Fruit fly (Drosophila melanogaster) whole organism, embryonic: ENCODE data around the gene Girdin.

Source experiments
- Bdp1 ChIP-seq: fragments of 200-800 bp; sonication (Bioruptor generic); optimal IDR thresholded peaks from 3 replicates; lab custom pipeline; 2016; ENCODE audit warnings: missing biosample characterization, missing genetic modification characterization
- CG1233 ChIP-seq: fragments of 200-800 bp; sonication (Bioruptor generic); optimal IDR thresholded peaks from 4 replicates; lab custom pipeline; 2018; ENCODE audit warnings: missing biosample characterization, mild to moderate bottlenecking, missing genetic modification characterization
- CG13287 ChIP-seq: fragments of 200-800 bp; sonication (Bioruptor generic); IDR thresholded peaks from 2 replicates; pipeline ENCODE4 v1.3.6; 2022; ENCODE audit warnings: missing biosample characterization, missing genetic modification characterization; ENCODE audit not compliant: partially characterized antibody
- CG14441 ChIP-seq: fragments of 200-800 bp; sonication (Bioruptor generic); IDR thresholded peaks from 2 replicates; pipeline ENCODE4 v1.3.6; 2022; ENCODE audit warnings: missing biosample characterization, missing genetic modification characterization
- CG17359 ChIP-seq: fragments of 200-800 bp; sonication (Bioruptor generic); optimal IDR thresholded peaks from 3 replicates; lab custom pipeline; 2018; ENCODE audit warnings: missing biosample characterization, mild to moderate bottlenecking, missing genetic modification characterization, moderate library complexity
- CG17385 ChIP-seq: fragments of 200-800 bp; sonication (Bioruptor generic); optimal IDR thresholded peaks from 3 replicates; lab custom pipeline; 2018; ENCODE audit warnings: missing biosample characterization, mild to moderate bottlenecking, missing genetic modification characterization
- CG17912 ChIP-seq: fragments of 200-800 bp; sonication (Bioruptor generic); optimal IDR thresholded peaks from 2 replicates; lab custom pipeline; 2018; ENCODE audit warnings: missing biosample characterization, mild to moderate bottlenecking, missing genetic modification characterization
- CG18764 ChIP-seq: fragments of 200-800 bp; sonication (Bioruptor generic); optimal IDR thresholded peaks from 3 replicates; lab custom pipeline; 2016; ENCODE audit warnings: missing biosample characterization, missing genetic modification characterization
- CG2129 ChIP-seq: fragments of 200-800 bp; sonication (Bioruptor generic); IDR thresholded peaks from 2 replicates; pipeline ENCODE4 v1.3.6; 2022; ENCODE audit warnings: missing biosample characterization, missing genetic modification characterization; ENCODE audit not compliant: partially characterized antibody
- CG3163 ChIP-seq: fragments of 200-800 bp; sonication (Bioruptor generic); optimal IDR thresholded peaks from 3 replicates; lab custom pipeline; 2016; ENCODE audit warnings: missing biosample characterization, missing genetic modification characterization
- CG32767 ChIP-seq: fragments of 200-800 bp; sonication (Bioruptor generic); IDR thresholded peaks from 2 replicates; pipeline ENCODE4 v1.3.6; 2022; ENCODE audit warnings: missing biosample characterization, missing genetic modification characterization
- CG33213 ChIP-seq: fragments of 200-800 bp; sonication (Bioruptor generic); optimal IDR thresholded peaks from 3 replicates; lab custom pipeline; 2016; ENCODE audit warnings: missing biosample characterization, missing genetic modification characterization
- CG4820 ChIP-seq: fragments of 200-800 bp; sonication (Bioruptor generic); optimal IDR thresholded peaks from 3 replicates; lab custom pipeline; 2016; ENCODE audit warnings: missing biosample characterization, missing genetic modification characterization
- CG6654 ChIP-seq: fragments of 200-800 bp; sonication (Bioruptor generic); optimal IDR thresholded peaks from 2 replicates; lab custom pipeline; 2017; ENCODE audit warnings: missing biosample characterization, mild to moderate bottlenecking, missing genetic modification characterization
- CG6791 ChIP-seq: fragments of 200-800 bp; sonication (Bioruptor generic); IDR thresholded peaks from 3 replicates; pipeline ENCODE4 v1.3.6; 2022; ENCODE audit warnings: missing biosample characterization, missing genetic modification characterization; ENCODE audit not compliant: partially characterized antibody
- CG6813 ChIP-seq: fragments of 200-800 bp; sonication (Bioruptor generic); optimal IDR thresholded peaks from 2 replicates; lab custom pipeline; 2017; ENCODE audit warnings: missing biosample characterization, missing genetic modification characterization, mild to moderate bottlenecking, moderate library complexity, missing genetic modification reagents
- CG9609 ChIP-seq: fragments of 200-800 bp; sonication (Bioruptor generic); optimal IDR thresholded peaks from 3 replicates; lab custom pipeline; 2016; ENCODE audit warnings: missing biosample characterization, missing genetic modification characterization
- CG9817 ChIP-seq: fragments of 200-800 bp; sonication (Bioruptor generic); optimal IDR thresholded peaks from 2 replicates; lab custom pipeline; 2018; ENCODE audit warnings: missing biosample characterization, mild to moderate bottlenecking, missing genetic modification characterization, moderate library complexity
- D19B ChIP-seq: fragments of 200-800 bp; sonication (Bioruptor generic); optimal IDR thresholded peaks from 2 replicates; lab custom pipeline; 2017; ENCODE audit warnings: missing biosample characterization, mild to moderate bottlenecking, missing genetic modification characterization
- Dbx ChIP-seq: fragments of 200-800 bp; sonication (Bioruptor generic); IDR thresholded peaks from 3 replicates; pipeline ENCODE4 v1.3.6; 2022; ENCODE audit warnings: missing biosample characterization, missing genetic modification characterization
- Deaf1 ChIP-seq: fragments of 200-800 bp; optimal IDR thresholded peaks from 3 replicates; lab custom pipeline; 2019; ENCODE audit warnings: missing biosample characterization, mild to moderate bottlenecking, missing genetic modification characterization, moderate library complexity
- E2f1 ChIP-seq: fragments of 200-800 bp; sonication (Bioruptor generic); IDR thresholded peaks from 2 replicates; pipeline ENCODE4 v1.3.6; 2022; ENCODE audit warnings: missing biosample characterization, missing genetic modification characterization
- ERR ChIP-seq: fragments of 200-800 bp; sonication (Bioruptor generic); optimal IDR thresholded peaks from 2 replicates; lab custom pipeline; 2016; ENCODE audit warnings: missing biosample characterization, missing genetic modification characterization
- Ets65A ChIP-seq: fragments of 200-800 bp; sonication (Bioruptor generic); peaks from one replicate; lab custom pipeline; 2016; ENCODE audit warnings: missing biosample characterization, missing genetic modification characterization
- Hand ChIP-seq: fragments of 200-800 bp; sonication (Bioruptor generic); optimal IDR thresholded peaks from 2 replicates; lab custom pipeline; 2017; ENCODE audit warnings: mild to moderate bottlenecking, missing biosample characterization, missing genetic modification reagents, missing genetic modification characterization
- Hey ChIP-seq: fragments of 200-800 bp; sonication (Bioruptor generic); optimal IDR thresholded peaks from 3 replicates; lab custom pipeline; 2018; ENCODE audit warnings: missing biosample characterization, mild to moderate bottlenecking, missing genetic modification characterization
- Hr39 ChIP-seq: fragments of >200 bp; optimal IDR thresholded peaks from 2 replicates; lab custom pipeline; 2017
- Ptx1 ChIP-seq: fragments of 200-800 bp; sonication (Bioruptor generic); IDR thresholded peaks from 2 replicates; pipeline ENCODE4 v1.3.6; 2022; ENCODE audit warnings: missing biosample characterization, missing genetic modification characterization
- Scr ChIP-seq: fragments of 200-800 bp; sonication (Bioruptor generic); IDR thresholded peaks from 2 replicates; pipeline ENCODE4 v1.3.6; 2022; ENCODE audit warnings: missing biosample characterization, missing genetic modification characterization; ENCODE audit not compliant: partially characterized antibody
- Stat92E ChIP-seq, 3 experiments: fragments of >200 bp in 2 of 3; fragments of 200-800 bp in 1 of 3; sonication (Bioruptor generic) in 1 of 3; optimal IDR thresholded peaks; 2 replicates each; lab custom pipeline; 2017 to 2019; ENCODE audit warnings: missing biosample characterization in 3 of 3, missing genetic modification characterization in 3 of 3, mild to moderate bottlenecking in 1 of 3, moderate library complexity in 1 of 3
- Xbp1 ChIP-seq: fragments of 200-800 bp; sonication (Bioruptor generic); optimal IDR thresholded peaks from 3 replicates; lab custom pipeline; 2016; ENCODE audit warnings: missing biosample characterization, mild to moderate bottlenecking, missing genetic modification characterization
- ase ChIP-seq: fragments of 200-800 bp; sonication (Bioruptor generic); IDR thresholded peaks from 3 replicates; pipeline ENCODE4 v1.3.6; 2022; ENCODE audit warnings: missing biosample characterization, missing genetic modification characterization
- ato ChIP-seq: fragments of 200-800 bp; sonication (Bioruptor generic); IDR thresholded peaks from 2 replicates; pipeline ENCODE4 v1.3.6; 2022; ENCODE audit warnings: missing biosample characterization, missing genetic modification characterization; ENCODE audit not compliant: partially characterized antibody
- bbx ChIP-seq: fragments of 200-800 bp; sonication (Bioruptor generic); IDR thresholded peaks from 2 replicates; pipeline ENCODE4 v1.3.6; 2022; ENCODE audit warnings: missing biosample characterization, missing genetic modification characterization; ENCODE audit not compliant: partially characterized antibody
- crol ChIP-seq: fragments of 200-800 bp; sonication (Bioruptor generic); IDR thresholded peaks from 2 replicates; pipeline ENCODE4 v1.3.6; 2022; ENCODE audit warnings: missing biosample characterization, missing genetic modification characterization
- dan ChIP-seq: fragments of 200-800 bp; sonication (Bioruptor generic); IDR thresholded peaks from 2 replicates; pipeline ENCODE4 v1.3.6; 2022; ENCODE audit warnings: missing biosample characterization, missing genetic modification characterization
- danr ChIP-seq: fragments of 200-800 bp; sonication (Bioruptor generic); IDR thresholded peaks from 2 replicates; pipeline ENCODE4 v1.3.6; 2022; ENCODE audit warnings: missing biosample characterization, missing genetic modification characterization
- ewg ChIP-seq: fragments of 200-800 bp; sonication (Bioruptor generic); optimal IDR thresholded peaks from 3 replicates; lab custom pipeline; 2017; ENCODE audit warnings: mild to moderate bottlenecking, missing biosample characterization, missing genetic modification reagents, missing genetic modification characterization
- fu2 ChIP-seq: fragments of 200-800 bp; sonication (Bioruptor generic); optimal IDR thresholded peaks from 2 replicates; lab custom pipeline; 2016; ENCODE audit warnings: missing biosample characterization, missing genetic modification characterization
- gsb ChIP-seq: fragments of 200-800 bp; sonication (Bioruptor generic); IDR thresholded peaks from 2 replicates; pipeline ENCODE4 v1.3.6; 2022; ENCODE audit warnings: missing biosample characterization, missing genetic modification characterization
- ken ChIP-seq: fragments of 200-800 bp; sonication (Bioruptor generic); IDR thresholded peaks from 3 replicates; pipeline ENCODE4 v1.3.6; 2022; ENCODE audit warnings: missing biosample characterization, missing genetic modification characterization
- odd ChIP-seq: fragments of 200-800 bp; sonication (Bioruptor generic); optimal IDR thresholded peaks from 2 replicates; lab custom pipeline; 2017; ENCODE audit warnings: missing biosample characterization, mild to moderate bottlenecking, missing genetic modification characterization
- pnt ChIP-seq: fragments of 200-800 bp; sonication (Bioruptor generic); optimal IDR thresholded peaks from 3 replicates; lab custom pipeline; 2016; ENCODE audit warnings: missing biosample characterization, missing genetic modification characterization
- pum ChIP-seq: fragments of 200-800 bp; sonication (Bioruptor generic); optimal IDR thresholded peaks from 2 replicates; lab custom pipeline; 2016; ENCODE audit warnings: missing biosample characterization, missing genetic modification characterization
- ranshi ChIP-seq: fragments of 200-800 bp; sonication (Bioruptor generic); IDR thresholded peaks from 2 replicates; pipeline ENCODE4 v1.3.6; 2022; ENCODE audit warnings: missing biosample characterization, missing genetic modification characterization
- schlank ChIP-seq: fragments of 200-800 bp; sonication (Bioruptor generic); optimal IDR thresholded peaks from 2 replicates; lab custom pipeline; 2018; ENCODE audit warnings: missing biosample characterization, mild to moderate bottlenecking, missing genetic modification characterization
- seq ChIP-seq: fragments of 200-800 bp; sonication (Bioruptor generic); IDR thresholded peaks from 2 replicates; pipeline ENCODE4 v1.3.6; 2022; ENCODE audit warnings: missing biosample characterization, missing genetic modification characterization
- slbo ChIP-seq: fragments of 200-800 bp; sonication (Bioruptor generic); IDR thresholded peaks from 2 replicates; pipeline ENCODE4 v1.3.6; 2022; ENCODE audit warnings: missing biosample characterization, missing genetic modification characterization
- ttk ChIP-seq: fragments of 200-800 bp; sonication (Bioruptor generic); IDR thresholded peaks from 2 replicates; pipeline ENCODE4 v2.1.2; 2022; ENCODE audit warnings: missing biosample characterization, missing genetic modification characterization
- tx ChIP-seq: fragments of 200-800 bp; sonication (Bioruptor generic); optimal IDR thresholded peaks from 2 replicates; lab custom pipeline; 2016; ENCODE audit warnings: missing biosample characterization, missing genetic modification characterization
- vfl ChIP-seq: fragments of 200-800 bp; sonication (Bioruptor generic); optimal IDR thresholded peaks from 2 replicates; lab custom pipeline; 2016; ENCODE audit warnings: missing biosample characterization, missing genetic modification characterization
- wek ChIP-seq: fragments of 200-800 bp; sonication (Bioruptor generic); optimal IDR thresholded peaks from 3 replicates; lab custom pipeline; 2018; ENCODE audit warnings: missing biosample characterization, mild to moderate bottlenecking, missing genetic modification characterization, moderate library complexity

The Girdin gene

DNA sequence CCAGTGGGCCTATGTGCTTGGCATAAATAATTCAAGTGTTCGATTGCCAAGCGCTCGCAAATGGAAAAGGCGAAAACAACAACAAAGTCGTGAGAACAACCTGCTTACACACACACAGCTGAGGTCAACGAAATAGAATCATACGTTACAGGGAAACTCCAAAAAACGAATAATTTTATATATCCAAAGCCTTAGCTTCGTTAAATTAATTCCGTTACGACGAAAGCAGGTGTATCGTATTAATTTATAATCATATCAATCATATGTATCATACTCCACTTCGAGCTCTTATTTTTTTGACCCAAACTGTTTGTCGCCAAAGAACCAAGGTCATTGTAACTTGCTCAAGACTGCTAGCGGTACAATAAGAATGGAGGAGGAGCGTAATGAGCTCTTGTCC lies 744 bp downstream of the Girdin start (continued):
- TF ChIP-seq CG32767 (GFP tag; lab: Robert Waterston, UW) = peak; percentile 63
- TF ChIP-seq Bdp1 (GFP tag; lab: Kevin White, UChicago) = peak; percentile 53
- TF ChIP-seq CG6813 = peak; percentile 79
- TF ChIP-seq crol (GFP tag; lab: Robert Waterston, UW) = no peak
- peak; percentile 91 for TF ChIP-seq Ptx1
- TF ChIP-seq CG17385 (GFP tag; lab: Kevin White, UChicago) = peak; percentile 82
- no peak for TF ChIP-seq CG3163 (GFP tag; lab: Kevin White, UChicago)
- TF ChIP-seq schlank (tag; lab: Kevin White, UChicago) = peak; percentile 68
- peak; percentile 91 for TF ChIP-seq E2f1 (GFP tag; lab: Robert Waterston, UW)
- peak; percentile 70 for TF ChIP-seq pnt
- peak; percentile 43 for TF ChIP-seq fu2 (GFP tag; lab: Kevin White, UChicago)
- peak; percentile 35 for TF ChIP-seq tx
- TF ChIP-seq odd (GFP tag; lab: Kevin White, UChicago) = no peak
- TF ChIP-seq CG13287 = no peak
- TF ChIP-seq ERR (GFP tag; lab: Kevin White, UChicago) = peak; percentile 62
- peak; percentile 65 for TF ChIP-seq dan (GFP tag; lab: Robert Waterston, UW)
- TF ChIP-seq CG2129 (GFP tag; lab: Robert Waterston, UW) = no peak
- TF ChIP-seq CG1233 (GFP tag; lab: Kevin White, UChicago) = peak; percentile 89
- no peak for TF ChIP-seq Hr39 (lab: Kevin White, UChicago)
- TF ChIP-seq CG17912 (GFP tag; lab: Kevin White, UChicago) = no peak
- TF ChIP-seq ewg (GFP tag; lab: Kevin White, UChicago) = peak; percentile 59
- no peak for TF ChIP-seq ato (GFP tag; lab: Robert Waterston, UW)
- TF ChIP-seq pum (GFP tag; lab: Kevin White, UChicago) = peak; percentile 77
- TF ChIP-seq CG9609 (GFP tag; lab: Kevin White, UChicago) = peak; percentile 69
- peak; percentile 86 for TF ChIP-seq Ets65A (GFP tag; lab: Kevin White, UChicago)
- TF ChIP-seq CG6654 (GFP tag; lab: Kevin White, UChicago) = peak; percentile 64
- TF ChIP-seq Xbp1 = peak; percentile 85
- peak; percentile 84 for TF ChIP-seq Dbx (GFP tag; lab: Robert Waterston, UW)
- TF ChIP-seq slbo (GFP tag; lab: Robert Waterston, UW) = peak; percentile 85
- TF ChIP-seq bbx (GFP tag; lab: Robert Waterston, UW) = no peak
- peak; percentile 93 for TF ChIP-seq CG14441 (GFP tag; lab: Robert Waterston, UW)
- peak; percentile 91 for TF ChIP-seq ranshi
- TF ChIP-seq D19B = peak; percentile 83
- peak; percentile 76 for TF ChIP-seq CG9817
- peak; percentile 87 for TF ChIP-seq CG4820 (GFP tag; lab: Kevin White, UChicago)
- peak; percentile 64 for TF ChIP-seq Hand (GFP tag; lab: Kevin White, UChicago)
- no peak for TF ChIP-seq CG6791 (GFP tag; lab: Robert Waterston, UW)
- peak; percentile 80 for TF ChIP-seq CG33213 (GFP tag; lab: Kevin White, UChicago)
- TF ChIP-seq gsb = peak; percentile 88
- peak in 1 of 3 experiments; percentile 64 for TF ChIP-seq Stat92E (GFP tag; optimal IDR thresholded peaks at IDR 0.05; lab: Kevin White, UChicago)
- peak; percentile 80 for TF ChIP-seq vfl (GFP tag; lab: Kevin White, UChicago)
- peak; percentile 76 for TF ChIP-seq CG18764 (GFP tag; lab: Kevin White, UChicago)
- peak; percentile 75 for TF ChIP-seq ttk (GFP tag; lab: Robert Waterston, UW)
- peak; percentile 71; the same call in 2 of the 3 replicates for TF ChIP-seq ken (GFP tag; lab: Robert Waterston, UW)
- peak; percentile 75 for TF ChIP-seq danr (GFP tag; lab: Robert Waterston, UW)
- TF ChIP-seq ase (GFP tag; lab: Robert Waterston, UW) = peak; percentile 82
- peak; percentile 82 for TF ChIP-seq seq (GFP tag; lab: Robert Waterston, UW)
- no peak for TF ChIP-seq Scr (GFP tag; lab: Robert Waterston, UW)
- TF ChIP-seq Deaf1 (tag; lab: Kevin White, UChicago) = no peak
- peak; percentile 48 for TF ChIP-seq wek (GFP tag; lab: Kevin White, UChicago)
- no peak for TF ChIP-seq CG17359 (tag; lab: Kevin White, UChicago)
- no peak for TF ChIP-seq Hey (tag; lab: Kevin White, UChicago)
